Worm (Caenorhabditis elegans): ENCODE measurements around the gene R04B3.1.

ce11 chrX:2478823-2479222 is 7.6 kb upstream of the R04B3.1 start, which contains the start of gene K02E10.5:
- TF ChIP-seq dao-5 (tag; optimal IDR thresholded peaks at IDR 0.05) (no peak), him-1 (tag; optimal IDR thresholded peaks at IDR 0.05) (no peak), W03F9.2 (tag; optimal IDR thresholded peaks at IDR 0.05) (no peak)

Measured in whole organism, L4/young adult.